Worm (Caenorhabditis elegans): ENCODE results near the gene F35B3.4.

The F35B3.4 gene

ce11 chrX:17055836-17056783 is 35.4 kb upstream of the F35B3.4 start (continued):
- TF ChIP-seq rbr-2 (tag; optimal IDR thresholded peaks at IDR 0.05): no peak
- no peak for TF ChIP-seq F49E8.2 (tag; optimal IDR thresholded peaks at IDR 0.05; ENCODE audit: borderline replicate concordance)
- no peak for TF ChIP-seq egl-27 (tag; optimal IDR thresholded peaks at IDR 0.05)
- no peak for TF ChIP-seq nhr-48 (tag; optimal IDR thresholded peaks at IDR 0.05)
- TF ChIP-seq lsy-2 (tag; optimal IDR thresholded peaks at IDR 0.05): no peak
- TF ChIP-seq mep-1 (tag; optimal IDR thresholded peaks at IDR 0.05): no peak
- no peak for TF ChIP-seq aly-2 (tag; optimal IDR thresholded peaks at IDR 0.05)
- TF ChIP-seq zfp-3 (GFP tag; conservative IDR thresholded peaks at IDR 0.05): peak; percentile 82
- no peak for TF ChIP-seq nhr-42 (GFP tag; IDR thresholded peaks at IDR 0.05)
- peak; percentile 37 for TF ChIP-seq dve-1 (tag; optimal IDR thresholded peaks at IDR 0.05; ENCODE audit: insufficient read depth)
- TF ChIP-seq ceh-32 (tag; optimal IDR thresholded peaks at IDR 0.05; ENCODE audit: poor library complexity): no peak
- TF ChIP-seq nhr-102 (tag; optimal IDR thresholded peaks at IDR 0.05): no peak
- TF ChIP-seq hlh-11 (tag; optimal IDR thresholded peaks at IDR 0.05): peak; percentile 36
- no peak for TF ChIP-seq dpl-1 (GFP tag; optimal IDR thresholded peaks at IDR 0.05)
- no peak for TF ChIP-seq ZK546.5 (tag; optimal IDR thresholded peaks at IDR 0.05)
- TF ChIP-seq nhr-6 (tag; optimal IDR thresholded peaks at IDR 0.05): no peak
- TF ChIP-seq Y5F2A.4 (GFP tag; optimal IDR thresholded peaks at IDR 0.05): no peak

- TF ChIP-seq dve-1 (tag; optimal IDR thresholded peaks at IDR 0.05; ENCODE audit: insufficient read depth): no peak
- TF ChIP-seq dmd-8 (GFP tag; IDR thresholded peaks at IDR 0.05): 0 out of 2 replicates have a peak, but pooled peaks have one; percentile 13
- no peak for TF ChIP-seq dmd-9 (GFP tag; IDR thresholded peaks at IDR 0.05)
- 0 out of 2 replicates have a peak, but pooled peaks have one; percentile 11 for TF ChIP-seq lim-7 (GFP tag; IDR thresholded peaks at IDR 0.05)
- peak; percentile 80 for TF ChIP-seq aha-1 (tag)
- no peak for TF ChIP-seq lin-1 (GFP tag; IDR thresholded peaks at IDR 0.05)
- TF ChIP-seq unc-62 (GFP tag; optimal IDR thresholded peaks at IDR 0.05 in 1 of 2): peak in 1 of 2 experiments; percentile 11
- no peak for TF ChIP-seq unc-62 (tag; optimal IDR thresholded peaks at IDR 0.05)
Observed at ce11 chrX:17055481-17055835, 34.7 kb upstream of the F35B3.4 start, which contains the start of gene gcy-11. TSS of gene gcy-11 (minus strand) at chrX:17055581.

- no peak for TF ChIP-seq daf-8 (GFP tag; IDR thresholded peaks at IDR 0.05)
- TF ChIP-seq mes-2 (tag; optimal IDR thresholded peaks at IDR 0.05; ENCODE audit: poor library complexity, severe bottlenecking): peak; percentile 15
- no peak for TF ChIP-seq zfp-2 (tag; optimal IDR thresholded peaks at IDR 0.05)
- no peak for TF ChIP-seq spr-1 (tag; optimal IDR thresholded peaks at IDR 0.05)
- no peak for TF ChIP-seq duxl-1 (tag; optimal IDR thresholded peaks at IDR 0.05; ENCODE audit: poor library complexity)
- TF ChIP-seq mdl-1 (tag; optimal IDR thresholded peaks at IDR 0.05): peak in 1 of 2 experiments; percentile 22
- no peak for TF ChIP-seq lin-29 (GFP tag; IDR thresholded peaks at IDR 0.05)
- peak; percentile 56 for TF ChIP-seq nhr-28 (tag; optimal IDR thresholded peaks at IDR 0.05)
- TF ChIP-seq ces-1 (GFP tag; optimal IDR thresholded peaks at IDR 0.05): no peak
- TF ChIP-seq unc-39 (tag; optimal IDR thresholded peaks at IDR 0.05): no peak
- TF ChIP-seq tra-1 (GFP tag; IDR thresholded peaks at IDR 0.05): no peak
- TF ChIP-seq nhr-25 (tag; optimal IDR thresholded peaks at IDR 0.05; ENCODE audit: borderline replicate concordance, insufficient read depth): no peak
- TF ChIP-seq dpl-1 (GFP tag; optimal IDR thresholded peaks at IDR 0.05): peak; percentile 19
- TF ChIP-seq nhr-102 (tag; optimal IDR thresholded peaks at IDR 0.05): no peak
- no peak for TF ChIP-seq F26F4.8 (GFP tag; conservative IDR thresholded peaks at IDR 0.05)
- no peak for TF ChIP-seq arid-1 (GFP tag; conservative IDR thresholded peaks at IDR 0.05)
- TF ChIP-seq cey-2 (tag; optimal IDR thresholded peaks at IDR 0.05; ENCODE audit: borderline replicate concordance, insufficient read depth): no peak
- peak; percentile 35 for TF ChIP-seq hlh-11 (tag; optimal IDR thresholded peaks at IDR 0.05)
- no peak for TF ChIP-seq egl-27 (tag; optimal IDR thresholded peaks at IDR 0.05)
- TF ChIP-seq vab-7 (GFP tag; IDR thresholded peaks at IDR 0.05): no peak
- peak in 1 of 2 experiments; percentile 97 for TF ChIP-seq unc-62 (GFP tag; optimal IDR thresholded peaks at IDR 0.05 in 1 of 2)
- TF ChIP-seq unc-62 (tag; optimal IDR thresholded peaks at IDR 0.05): no peak
- no peak for TF ChIP-seq egl-43 (GFP tag; IDR thresholded peaks at IDR 0.05)
- TF ChIP-seq ceh-82 (tag; optimal IDR thresholded peaks at IDR 0.05): no peak
- no peak for TF ChIP-seq ztf-11 (tag; optimal IDR thresholded peaks at IDR 0.05)
- no peak for TF ChIP-seq dmd-6 (GFP tag; IDR thresholded peaks at IDR 0.05)
- peak; percentile 25 for TF ChIP-seq hlh-30 (tag; optimal IDR thresholded peaks at IDR 0.05; ENCODE audit: insufficient read depth)
Observed at ce11 chrX:17054121-17054520, 33.4 kb upstream of the F35B3.4 start.
